Worm (Caenorhabditis elegans): ENCODE measurements around the gene lsm-5.
"Not testable (repeated sequence)": the region's sequence is repeated elsewhere in the genome, so short reads cannot be mapped to it uniquely, and the experiment has no call there.

DNA sequence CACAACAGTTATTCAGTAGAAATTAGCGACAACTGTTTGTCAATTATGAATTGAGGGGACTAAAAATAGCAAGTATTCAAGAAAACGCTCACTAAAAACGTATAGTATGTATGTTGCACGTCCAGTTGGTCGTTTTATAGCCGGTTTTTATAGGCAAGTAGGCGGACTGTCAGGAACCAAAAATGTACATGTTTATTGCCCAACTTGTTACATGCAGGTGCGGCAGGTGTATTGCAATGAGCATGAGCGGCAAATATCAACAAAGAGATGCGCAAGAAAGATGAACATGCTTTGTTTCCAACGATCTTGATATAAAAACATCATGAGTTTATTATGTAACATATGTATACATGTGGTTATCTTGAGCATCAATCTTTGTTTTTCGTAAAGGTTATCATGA, 29.6 kb downstream of the lsm-5 start, which contains the start of gene B0391.14:
- not testable (repeated sequence) for TF ChIP-seq ama-1 (optimal IDR thresholded peaks at IDR 0.05); ztf-4 (tag; optimal IDR thresholded peaks at IDR 0.05); fos-1 (tag; optimal IDR thresholded peaks at IDR 0.05); zag-1 (tag; optimal IDR thresholded peaks at IDR 0.05); unc-62 (GFP tag; optimal IDR thresholded peaks at IDR 0.05); nhr-237 (tag; optimal IDR thresholded peaks at IDR 0.05); egl-27 (tag; optimal IDR thresholded peaks at IDR 0.05); sea-2 (GFP tag; optimal IDR thresholded peaks at IDR 0.05); pqm-1 (tag; optimal IDR thresholded peaks at IDR 0.05); nhr-11 (tag; optimal IDR thresholded peaks at IDR 0.05); nhr-77 (tag; optimal IDR thresholded peaks at IDR 0.05); nhr-67 (tag; optimal IDR thresholded peaks at IDR 0.05); elt-1 (tag; optimal IDR thresholded peaks at IDR 0.05)
